Worm (Caenorhabditis elegans) whole organism, young adult: Measurements from ENCODE around the gene agmo-1.

Experiments used
- C06A6.2 ChIP-seq: fragments of 200-800 bp; sonication (Bioruptor generic); conservative IDR thresholded peaks from 2 replicates; pipeline ENCODE4 v1.3.6; 2022; ENCODE audit warnings: missing genetic modification characterization, missing compliant biosample characterization
- F10E7.11 ChIP-seq: sonication (generic microtip); optimal IDR thresholded peaks from 2 replicates; lab custom pipeline; 2017; ENCODE audit warnings: mild to moderate bottlenecking, missing genetic modification characterization, moderate library complexity, missing compliant biosample characterization
- F52B5.7 ChIP-seq: sonication (generic microtip); optimal IDR thresholded peaks from 2 replicates; lab custom pipeline; 2016; ENCODE audit warnings: mild to moderate bottlenecking, missing genetic modification characterization, missing compliant biosample characterization
- F57C9.4 ChIP-seq: sonication (generic microtip); optimal IDR thresholded peaks from 2 replicates; lab custom pipeline; 2017; ENCODE audit warnings: mild to moderate bottlenecking, missing genetic modification characterization, missing compliant biosample characterization
- K12H6.12 ChIP-seq: fragments of 200-800 bp; sonication (Bioruptor generic); optimal IDR thresholded peaks from 2 replicates; lab custom pipeline; 2018; ENCODE audit warnings: mild to moderate bottlenecking, missing genetic modification characterization, missing compliant biosample characterization
- T07F8.4 ChIP-seq: sonication (generic microtip); optimal IDR thresholded peaks from 2 replicates; lab custom pipeline; 2016; ENCODE audit warnings: mild to moderate bottlenecking, missing genetic modification characterization, moderate library complexity, missing compliant biosample characterization
- T26A5.8 ChIP-seq: sonication (generic microtip); optimal IDR thresholded peaks from 2 replicates; lab custom pipeline; 2016; ENCODE audit warnings: missing genetic modification characterization, missing compliant biosample characterization
- Y53G8AR.9 ChIP-seq: fragments of 200-800 bp; sonication (Bioruptor generic); conservative IDR thresholded peaks from 2 replicates; pipeline ENCODE4 v1.3.6; 2022; ENCODE audit warnings: missing genetic modification reagents, missing genetic modification characterization, missing compliant biosample characterization
- Y67H2A.10 ChIP-seq: fragments of 200-800 bp; sonication (Bioruptor generic); conservative IDR thresholded peaks from 2 replicates; pipeline ENCODE4 v1.3.6; 2022; ENCODE audit warnings: missing genetic modification reagents, missing genetic modification characterization, missing compliant biosample characterization
- Y79H2A.3 ChIP-seq: fragments of 200-800 bp; sonication (Bioruptor generic); conservative IDR thresholded peaks from 2 replicates; pipeline ENCODE4 v1.3.6; 2022; ENCODE audit warnings: missing genetic modification reagents, missing genetic modification characterization, missing compliant biosample characterization
- ZK185.1 ChIP-seq: sonication (generic microtip); optimal IDR thresholded peaks from 2 replicates; lab custom pipeline; 2016; ENCODE audit warnings: mild to moderate bottlenecking, missing genetic modification characterization, missing compliant biosample characterization; ENCODE audit not compliant: poor library complexity, severe bottlenecking
- attf-5 ChIP-seq: fragments of 200-800 bp; sonication (Bioruptor generic); optimal IDR thresholded peaks from 2 replicates; lab custom pipeline; 2018; ENCODE audit warnings: mild to moderate bottlenecking, missing genetic modification characterization, missing compliant biosample characterization
- attf-6 ChIP-seq: fragments of 200-800 bp; sonication (Bioruptor generic); IDR thresholded peaks from 2 replicates; pipeline ENCODE4 v1.3.6; 2022; ENCODE audit warnings: missing genetic modification reagents, missing genetic modification characterization, missing compliant biosample characterization
- bed-1 ChIP-seq: fragments of 200-800 bp; sonication (Bioruptor generic); IDR thresholded peaks from 2 replicates; pipeline ENCODE4 v1.3.6; 2022; ENCODE audit warnings: missing genetic modification reagents, missing genetic modification characterization, missing compliant biosample characterization
- cebp-1 ChIP-seq, 2 experiments: fragments of 200-800 bp in 1 of 2; sonication (Bioruptor generic) in 1 of 2; sonication (generic microtip) in 1 of 2; IDR thresholded peaks in 1 of 2; optimal IDR thresholded peaks in 1 of 2; 2 replicates each; pipeline versions ENCODE4 v1.3.6 to Lab custom; 2017 to 2022; ENCODE audit warnings: missing compliant biosample characterization in 2 of 2, missing genetic modification characterization in 2 of 2, mild to moderate bottlenecking in 1 of 2, missing genetic modification reagents in 1 of 2, moderate library complexity in 1 of 2
- dox-1 ChIP-seq: fragments of 200-800 bp; sonication (Bioruptor generic); IDR thresholded peaks from 2 replicates; pipeline ENCODE4 v1.3.6; 2022; ENCODE audit warnings: missing genetic modification reagents, missing genetic modification characterization, missing compliant biosample characterization
- dpff-1 ChIP-seq: sonication (generic microtip); optimal IDR thresholded peaks from 2 replicates; lab custom pipeline; 2017; ENCODE audit warnings: mild to moderate bottlenecking, missing genetic modification characterization, missing compliant biosample characterization
- dpl-1 ChIP-seq: fragments of 150-350 bp; optimal IDR thresholded peaks from 2 replicates; lab custom pipeline; 2014; ENCODE audit warnings: missing biosample characterization, missing genetic modification reagents, missing genetic modification characterization
- egl-18 ChIP-seq: fragments of 200-800 bp; sonication (Bioruptor generic); IDR thresholded peaks from 2 replicates; pipeline ENCODE4 v1.3.6; 2022; ENCODE audit warnings: missing genetic modification reagents, missing genetic modification characterization, missing compliant biosample characterization
- hlh-26 ChIP-seq: fragments of 200-800 bp; sonication (Bioruptor generic); conservative IDR thresholded peaks from 2 replicates; pipeline ENCODE4 v1.3.6; 2022; ENCODE audit warnings: missing genetic modification reagents, missing genetic modification characterization, missing compliant biosample characterization
- hmg-1.2 ChIP-seq: fragments of 200-800 bp; sonication (Bioruptor generic); IDR thresholded peaks from 2 replicates; pipeline ENCODE4 v1.3.6; 2022; ENCODE audit warnings: missing genetic modification reagents, missing genetic modification characterization, missing compliant biosample characterization
- let-607 ChIP-seq, 2 experiments: fragments of 200-800 bp in 1 of 2; sonication (Bioruptor generic) in 1 of 2; sonication (generic microtip) in 1 of 2; optimal IDR thresholded peaks; 2 replicates each; lab custom pipeline; 2016 to 2018; ENCODE audit warnings: mild to moderate bottlenecking in 2 of 2, missing compliant biosample characterization in 2 of 2, missing genetic modification characterization in 2 of 2, moderate library complexity in 2 of 2, missing genotype in 1 of 2
- lin-26 ChIP-seq: fragments of 200-800 bp; sonication (Bioruptor generic); IDR thresholded peaks from 2 replicates; pipeline ENCODE4 v1.3.6; 2022; ENCODE audit warnings: missing genetic modification reagents, missing genetic modification characterization, missing compliant biosample characterization
- lin-40 ChIP-seq: sonication (generic microtip); optimal IDR thresholded peaks from 2 replicates; lab custom pipeline; 2016; ENCODE audit warnings: missing genetic modification characterization, mild to moderate bottlenecking, missing compliant biosample characterization, missing genotype, missing genetic modification reagents
- lin-54 ChIP-seq: fragments of 200-800 bp; sonication (Bioruptor generic); optimal IDR thresholded peaks from 2 replicates; lab custom pipeline; 2018; ENCODE audit warnings: mild to moderate bottlenecking, missing genetic modification characterization, missing compliant biosample characterization
- madf-6 ChIP-seq: fragments of 200-800 bp; sonication (Bioruptor generic); IDR thresholded peaks from 2 replicates; pipeline ENCODE4 v1.3.6; 2022; ENCODE audit warnings: missing genetic modification reagents, missing genetic modification characterization, missing compliant biosample characterization
- madf-8 ChIP-seq: fragments of 200-800 bp; sonication (Bioruptor generic); conservative IDR thresholded peaks from 2 replicates; pipeline ENCODE4 v1.3.6; 2022; ENCODE audit warnings: missing genetic modification reagents, missing genetic modification characterization, missing compliant biosample characterization
- mcd-1 ChIP-seq: fragments of 200-800 bp; sonication (Bioruptor generic); IDR thresholded peaks from 2 replicates; pipeline ENCODE4 v1.3.6; 2022; ENCODE audit warnings: missing genetic modification reagents, missing genetic modification characterization, missing compliant biosample characterization
- nfya-2 ChIP-seq: fragments of 200-800 bp; sonication (Bioruptor generic); IDR thresholded peaks from 2 replicates; pipeline ENCODE4 v1.3.6; 2022; ENCODE audit warnings: missing genetic modification reagents, missing genetic modification characterization, missing compliant biosample characterization
- nfyb-1 ChIP-seq: fragments of 200-800 bp; sonication (Bioruptor generic); IDR thresholded peaks from 2 replicates; pipeline ENCODE4 v1.3.6; 2022; ENCODE audit warnings: missing genetic modification reagents, missing genetic modification characterization, missing compliant biosample characterization
- nhr-27 ChIP-seq: fragments of 200-800 bp; sonication (Bioruptor generic); optimal IDR thresholded peaks from 2 replicates; lab custom pipeline; 2018; ENCODE audit warnings: mild to moderate bottlenecking, missing genetic modification characterization, moderate library complexity, missing compliant biosample characterization
- nhr-80 ChIP-seq: sonication (generic microtip); optimal IDR thresholded peaks from 2 replicates; lab custom pipeline; 2016; ENCODE audit warnings: missing genetic modification characterization, missing compliant biosample characterization
- sdz-38 ChIP-seq: sonication (generic microtip); optimal IDR thresholded peaks from 2 replicates; lab custom pipeline; 2016; ENCODE audit warnings: missing genotype, missing genetic modification characterization, missing compliant biosample characterization
- snpc-1.3 ChIP-seq: sonication (generic microtip); optimal IDR thresholded peaks from 2 replicates; lab custom pipeline; 2017; ENCODE audit warnings: missing genetic modification characterization, mild to moderate bottlenecking, missing compliant biosample characterization, antibody characterized with exemption, moderate library complexity, missing genotype, missing genetic modification reagents; ENCODE audit not compliant: insufficient read depth
- somi-1 ChIP-seq: fragments of 200-800 bp; sonication (Bioruptor generic); optimal IDR thresholded peaks from 2 replicates; lab custom pipeline; 2018; ENCODE audit warnings: mild to moderate bottlenecking, missing genetic modification characterization, missing compliant biosample characterization
- sptf-2 ChIP-seq: fragments of 200-800 bp; sonication (Bioruptor generic); optimal IDR thresholded peaks from 2 replicates; lab custom pipeline; 2018; ENCODE audit warnings: mild to moderate bottlenecking, missing genetic modification characterization, missing compliant biosample characterization
- unc-130 ChIP-seq: sonication (generic microtip); optimal IDR thresholded peaks from 2 replicates; lab custom pipeline; 2016; ENCODE audit warnings: missing genetic modification reagents, missing genetic modification characterization, missing compliant biosample characterization
- xnd-1 ChIP-seq: sonication (generic microtip); optimal IDR thresholded peaks from 2 replicates; lab custom pipeline; 2016; ENCODE audit warnings: missing genotype, missing genetic modification reagents, missing genetic modification characterization, missing compliant biosample characterization
- ztf-25 ChIP-seq: fragments of 200-800 bp; sonication (Bioruptor generic); IDR thresholded peaks from 2 replicates; pipeline ENCODE4 v1.3.6; 2022; ENCODE audit warnings: missing genetic modification reagents, missing genetic modification characterization, missing compliant biosample characterization
- ztf-26 ChIP-seq: sonication (generic microtip); optimal IDR thresholded peaks from 2 replicates; lab custom pipeline; 2017; ENCODE audit warnings: missing genetic modification characterization, missing compliant biosample characterization
- ztf-28 ChIP-seq: fragments of 200-800 bp; sonication (Bioruptor generic); IDR thresholded peaks from 2 replicates; pipeline ENCODE4 v1.3.6; 2022; ENCODE audit warnings: missing genetic modification reagents, missing genetic modification characterization, missing compliant biosample characterization

The agmo-1 gene

ce11 chrIII:12842858-12843257, 44.5 kb upstream of the agmo-1 start (continued):
- TF ChIP-seq dox-1 (GFP tag; lab: Robert Waterston, UW) (no peak), K12H6.12 (tag; lab: Kevin White, UChicago) (peak; percentile 34), egl-18 (GFP tag; lab: Robert Waterston, UW) (no peak)

DNA sequence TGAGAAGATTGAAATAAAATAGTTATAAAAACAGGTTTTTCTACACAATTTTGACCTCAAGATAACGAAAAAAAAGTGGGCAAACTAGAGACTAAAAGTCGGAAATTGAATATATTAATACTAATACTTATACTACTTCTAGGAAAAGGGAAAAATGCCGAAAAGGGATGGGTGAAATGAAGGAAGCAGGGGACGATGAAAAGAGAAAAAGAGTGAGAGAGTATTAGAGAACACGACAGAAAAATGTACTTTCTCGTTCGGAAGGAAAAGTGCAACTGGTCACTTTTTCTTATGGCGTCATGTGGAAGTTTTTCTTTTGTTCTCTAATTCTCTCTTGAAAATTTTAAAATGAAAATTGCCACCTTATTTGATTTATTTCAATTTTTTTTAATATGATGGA, 43.0 kb upstream of the agmo-1 start:
- TF ChIP-seq C06A6.2 = no peak
- TF ChIP-seq F10E7.11 (tag; lab: Kevin White, UChicago) = no peak
- TF ChIP-seq lin-40 = peak; percentile 70
- no peak for TF ChIP-seq unc-130 (GFP tag; lab: Kevin White, UChicago)
- TF ChIP-seq xnd-1 = no peak
- TF ChIP-seq ztf-26 = peak; percentile 0
- TF ChIP-seq T26A5.8 (tag; lab: Kevin White, UChicago) = no peak
- TF ChIP-seq nfyb-1 (GFP tag; lab: Robert Waterston, UW) = no peak
- no peak for TF ChIP-seq Y79H2A.3 (GFP tag; lab: Robert Waterston, UW)
- no peak for TF ChIP-seq let-607 (tag; optimal IDR thresholded peaks at IDR 0.05; lab: Kevin White, UChicago)
- no peak for TF ChIP-seq nhr-27 (tag; lab: Kevin White, UChicago)
- TF ChIP-seq hlh-26 = no peak
- TF ChIP-seq dpff-1 = no peak
- TF ChIP-seq lin-54 = no peak
- no peak for TF ChIP-seq sptf-2
- peak; percentile 27; the same call in 1 of the 2 replicates for TF ChIP-seq hmg-1.2 (GFP tag; lab: Robert Waterston, UW)
- no peak for TF ChIP-seq attf-5
- no peak for TF ChIP-seq dpl-1 (GFP tag; lab: Kevin White, UChicago)
- no peak for TF ChIP-seq ztf-28 (GFP tag; lab: Robert Waterston, UW)
- no peak for TF ChIP-seq ZK185.1 (tag; lab: Kevin White, UChicago)
- TF ChIP-seq Y67H2A.10 (GFP tag; lab: Robert Waterston, UW) = no peak
- TF ChIP-seq attf-6 = no peak
- no peak for TF ChIP-seq Y53G8AR.9 (GFP tag; lab: Robert Waterston, UW)
- TF ChIP-seq madf-6 (GFP tag; lab: Robert Waterston, UW) = no peak
- TF ChIP-seq F52B5.7 = no peak
- TF ChIP-seq K12H6.12 (tag; lab: Kevin White, UChicago) = no peak
- no peak for TF ChIP-seq bed-1 (GFP tag; lab: Robert Waterston, UW)
- TF ChIP-seq mcd-1 = no peak
- no peak for TF ChIP-seq egl-18 (GFP tag; lab: Robert Waterston, UW)
- TF ChIP-seq nfya-2 (GFP tag; lab: Robert Waterston, UW) = no peak
- TF ChIP-seq cebp-1 (GFP tag; IDR thresholded peaks at IDR 0.05; lab: Robert Waterston, UW) = no peak
- TF ChIP-seq cebp-1 (tag; optimal IDR thresholded peaks at IDR 0.05; lab: Kevin White, UChicago) = peak; percentile 21
- TF ChIP-seq somi-1 (GFP tag; lab: Kevin White, UChicago) = peak; percentile 51
- no peak for TF ChIP-seq T07F8.4 (tag; lab: Kevin White, UChicago)
- no peak for TF ChIP-seq snpc-1.3 (tag; lab: Kevin White, UChicago)
- no peak for TF ChIP-seq F57C9.4 (tag; lab: Kevin White, UChicago)
- TF ChIP-seq ztf-25 (GFP tag; lab: Robert Waterston, UW) = no peak
- TF ChIP-seq nhr-80 (tag; lab: Kevin White, UChicago) = peak; percentile 27
- TF ChIP-seq sdz-38 = no peak
- TF ChIP-seq lin-26 (GFP tag; lab: Robert Waterston, UW) = no peak
- TF ChIP-seq madf-8 (GFP tag; lab: Robert Waterston, UW) = no peak
